Fruit fly (Drosophila melanogaster): ENCODE measurements around the gene CG34263.

Gene CG34263

DNA sequence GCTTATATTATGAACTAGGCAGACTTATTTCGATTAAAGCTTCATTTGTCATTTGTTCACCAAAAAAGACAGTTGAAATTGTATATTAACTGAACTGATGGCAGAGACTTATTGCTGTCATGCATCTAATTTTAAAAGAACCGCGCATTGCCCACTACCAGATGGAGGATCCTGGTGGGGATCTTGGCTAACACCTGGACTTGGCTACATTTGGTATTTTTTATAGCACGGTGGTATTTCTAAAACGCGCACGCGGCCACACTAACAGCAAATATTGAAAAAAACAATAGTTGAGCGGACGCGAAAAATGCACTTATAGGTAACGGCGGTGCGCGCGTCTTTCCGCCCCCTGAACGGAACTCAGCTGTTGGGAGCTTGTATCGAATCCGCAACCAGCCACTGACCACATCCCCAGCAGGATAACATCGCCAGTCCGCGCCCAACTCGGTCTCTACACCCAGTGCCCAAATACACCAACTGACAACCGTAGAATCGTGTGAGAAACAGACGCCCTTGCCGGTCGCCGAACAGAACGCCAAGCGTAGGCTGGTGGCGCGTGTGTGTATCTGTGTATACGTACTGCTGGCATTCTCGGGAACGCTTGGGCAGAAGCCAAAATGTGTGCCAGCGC is 26.6 kb upstream of the CG34263 start (continued):
- TF ChIP-seq CG3407 (GFP tag; optimal IDR thresholded peaks at IDR 0.05), result no peak
- no peak for TF ChIP-seq tap (tag; optimal IDR thresholded peaks at IDR 0.05)
- no peak for TF ChIP-seq toy (GFP tag; IDR thresholded peaks at IDR 0.05)
- TF ChIP-seq ash1 (GFP tag; optimal IDR thresholded peaks at IDR 0.05), result peak; percentile 11
- TF ChIP-seq sens (GFP tag), result peak; percentile 44
- TF ChIP-seq CG9215 (GFP tag; IDR thresholded peaks at IDR 0.05), result no peak
- TF ChIP-seq CG2202 (tag; optimal IDR thresholded peaks at IDR 0.05), result no peak
- TF ChIP-seq CG13624 (GFP tag; optimal IDR thresholded peaks at IDR 0.05), result peak; percentile 28
- TF ChIP-seq CG9727 (GFP tag; optimal IDR thresholded peaks at IDR 0.05), result no peak
- TF ChIP-seq HLHmδ (GFP tag; optimal IDR thresholded peaks at IDR 0.05), result no peak
- TF ChIP-seq Sox100B (GFP tag; optimal IDR thresholded peaks at IDR 0.05), result no peak
- no peak for TF ChIP-seq Hr39 (optimal IDR thresholded peaks at IDR 0.05)
- no peak for TF ChIP-seq CG2875 (GFP tag; optimal IDR thresholded peaks at IDR 0.05)
- no peak for TF ChIP-seq CG3163 (GFP tag; optimal IDR thresholded peaks at IDR 0.05)
- TF ChIP-seq bsh (GFP tag; optimal IDR thresholded peaks at IDR 0.05), result no peak
- no peak for TF ChIP-seq ab (GFP tag; optimal IDR thresholded peaks at IDR 0.05)
- TF ChIP-seq slp2 (GFP tag; optimal IDR thresholded peaks at IDR 0.05), result no peak
- TF ChIP-seq fd96Cb (tag; optimal IDR thresholded peaks at IDR 0.05), result no peak
- no peak for TF ChIP-seq zen2 (GFP tag; IDR thresholded peaks at IDR 0.05; ENCODE audit: partially characterized antibody)
- TF ChIP-seq fd3F (GFP tag; optimal IDR thresholded peaks at IDR 0.05), result no peak
- TF ChIP-seq CG11504 (tag; optimal IDR thresholded peaks at IDR 0.05), result peak; percentile 56
- TF ChIP-seq CG14441 (GFP tag; IDR thresholded peaks at IDR 0.05), result no peak
- no peak for TF ChIP-seq CG4328 (GFP tag; optimal IDR thresholded peaks at IDR 0.05)
- no peak for TF ChIP-seq CG3838 (GFP tag; optimal IDR thresholded peaks at IDR 0.05)
- TF ChIP-seq CG3065 (GFP tag; optimal IDR thresholded peaks at IDR 0.05), result no peak
- TF ChIP-seq MBD-R2 (GFP tag; IDR thresholded peaks at IDR 0.05), result peak; percentile 70
- TF ChIP-seq CG12155 (GFP tag; optimal IDR thresholded peaks at IDR 0.05), result no peak
- no peak for TF ChIP-seq Dfd (GFP tag; optimal IDR thresholded peaks at IDR 0.05)
- TF ChIP-seq sim (GFP tag; IDR thresholded peaks at IDR 0.05), result no peak
- no peak for TF ChIP-seq hth (optimal IDR thresholded peaks at IDR 0.05)
- TF ChIP-seq CG15011 (GFP tag; optimal IDR thresholded peaks at IDR 0.05), result no peak
- no peak for TF ChIP-seq Atf-2 (GFP tag; optimal IDR thresholded peaks at IDR 0.05)
- peak; percentile 28 for TF ChIP-seq CG1792 (GFP tag; optimal IDR thresholded peaks at IDR 0.05)
- no peak for TF ChIP-seq kah (GFP tag; optimal IDR thresholded peaks at IDR 0.05)
- TF ChIP-seq CG43689 (GFP tag; IDR thresholded peaks at IDR 0.05), result no peak
- no peak for TF ChIP-seq CG31224 (GFP tag; IDR thresholded peaks at IDR 0.05)
- no peak for TF ChIP-seq corto (GFP tag; optimal IDR thresholded peaks at IDR 0.05)
- TF ChIP-seq scrt (GFP tag; optimal IDR thresholded peaks at IDR 0.05), result peak; percentile 9
- TF ChIP-seq Meics (GFP tag; optimal IDR thresholded peaks at IDR 0.05), result no peak
- peak; percentile 97 for TF ChIP-seq CG9797 (GFP tag; optimal IDR thresholded peaks at IDR 0.05)
- no peak for TF ChIP-seq CG30403 (GFP tag; optimal IDR thresholded peaks at IDR 0.05)
- no peak for TF ChIP-seq esg (GFP tag; conservative IDR thresholded peaks at IDR 0.05)
- TF ChIP-seq CG3847 (GFP tag; IDR thresholded peaks at IDR 0.05), result peak; percentile 44; the same call in 1 of the 2 replicates
- peak; percentile 63 for TF ChIP-seq CG8924 (tag; optimal IDR thresholded peaks at IDR 0.05)
- peak; percentile 9; the same call in 1 of the 2 replicates for TF ChIP-seq CG32532 (GFP tag; IDR thresholded peaks at IDR 0.05)
- no peak for TF ChIP-seq ap (GFP tag; IDR thresholded peaks at IDR 0.05)
- TF ChIP-seq HLH3B (GFP tag; IDR thresholded peaks at IDR 0.05), result no peak
- TF ChIP-seq CG12104 (GFP tag; optimal IDR thresholded peaks at IDR 0.05), result no peak
- TF ChIP-seq otp (GFP tag; IDR thresholded peaks at IDR 0.05), result no peak
- no peak for TF ChIP-seq CG13296 (GFP tag; optimal IDR thresholded peaks at IDR 0.05)
- no peak for TF ChIP-seq CG4282 (GFP tag; optimal IDR thresholded peaks at IDR 0.05)
- TF ChIP-seq Oli (tag; optimal IDR thresholded peaks at IDR 0.05), result no peak

Measured in whole organism, embryonic.